Worm (Caenorhabditis elegans) whole organism, midembryonic: Measurements from ENCODE around the gene C18F10.2.

Experiments
- med-1 ChIP-seq: sonication (generic microtip); optimal IDR thresholded peaks from 2 replicates; lab custom pipeline; 2017; ENCODE audit warnings: missing genetic modification characterization, mild to moderate bottlenecking, missing compliant biosample characterization, antibody characterized with exemption, missing genetic modification reagents; ENCODE audit not compliant: insufficient read depth
- ref-1 ChIP-seq: fragments of 200-800 bp; sonication (Bioruptor generic); conservative IDR thresholded peaks from 2 replicates; pipeline ENCODE4 v1.3.6; 2022; ENCODE audit warnings: missing genetic modification reagents, missing genetic modification characterization, missing compliant biosample characterization
- ztf-29 ChIP-seq: fragments of 200-800 bp; sonication (Bioruptor generic); IDR thresholded peaks from 2 replicates; pipeline ENCODE4 v1.3.6; 2022; ENCODE audit warnings: missing genetic modification reagents, missing genetic modification characterization, missing compliant biosample characterization

ce11 chrIII:6272868-6273267 lies at the start of gene C18F10.2:
- TF ChIP-seq med-1 (GFP tag; lab: Kevin White, UChicago): no peak
- no peak for TF ChIP-seq ztf-29 (GFP tag; lab: Robert Waterston, UW)
- no peak for TF ChIP-seq ref-1
